Fruit fly (Drosophila melanogaster): Measurements from ENCODE around the gene CG12493.

The CG12493 gene

dm6 chr3L:4749126-4749525 is 4.4 kb downstream of the CG12493 start:
- no peak for TF ChIP-seq CG11294 (GFP tag; IDR thresholded peaks at IDR 0.05)
- TF ChIP-seq CG8319 (GFP tag; optimal IDR thresholded peaks at IDR 0.05): no peak
- TF ChIP-seq CG1621 (tag; optimal IDR thresholded peaks at IDR 0.05): peak; percentile 41
- TF ChIP-seq lz (GFP tag; optimal IDR thresholded peaks at IDR 0.05): peak; percentile 26
- TF ChIP-seq CG7368 (GFP tag; optimal IDR thresholded peaks at IDR 0.05): no peak
- peak; percentile 52 for TF ChIP-seq CG6808 (GFP tag; optimal IDR thresholded peaks at IDR 0.05)
- peak; percentile 38 for TF ChIP-seq Sox14 (GFP tag; optimal IDR thresholded peaks at IDR 0.05)
- TF ChIP-seq salr (GFP tag; optimal IDR thresholded peaks at IDR 0.05): peak; percentile 22 to 28
- TF ChIP-seq Eip78C (GFP tag): peak; percentile 87
- TF ChIP-seq Met (GFP tag; optimal IDR thresholded peaks at IDR 0.05): no peak
- peak; percentile 52 for TF ChIP-seq CG4318 (GFP tag; optimal IDR thresholded peaks at IDR 0.05)
- peak; percentile 35 for TF ChIP-seq pdm3 (GFP tag; optimal IDR thresholded peaks at IDR 0.05)
- peak; percentile 60; the same call in 2 of the 3 replicates for TF ChIP-seq eg (GFP tag; IDR thresholded peaks at IDR 0.05)
- no peak for TF ChIP-seq CG6854 (GFP tag; optimal IDR thresholded peaks at IDR 0.05)
- peak; percentile 47 for TF ChIP-seq dsx (GFP tag; optimal IDR thresholded peaks at IDR 0.05; ENCODE audit: poor library complexity, severe bottlenecking)
- TF ChIP-seq Hr38 (GFP tag; optimal IDR thresholded peaks at IDR 0.05): no peak
- TF ChIP-seq CG8119 (GFP tag; IDR thresholded peaks at IDR 0.05): peak; percentile 79
- TF ChIP-seq CG3032 (tag; optimal IDR thresholded peaks at IDR 0.05): peak; percentile 49
- no peak for TF ChIP-seq topi (GFP tag; optimal IDR thresholded peaks at IDR 0.05)
- peak; percentile 37 for TF ChIP-seq net (GFP tag; optimal IDR thresholded peaks at IDR 0.05)
- TF ChIP-seq CG8632 (GFP tag; optimal IDR thresholded peaks at IDR 0.05): peak; percentile 23
- TF ChIP-seq CG16779 (tag; optimal IDR thresholded peaks at IDR 0.05): no peak
- peak; percentile 47 for TF ChIP-seq Eip75B (GFP tag; optimal IDR thresholded peaks at IDR 0.05)
- TF ChIP-seq Hr39 (GFP tag; optimal IDR thresholded peaks at IDR 0.05): no peak
- TF ChIP-seq Ets21C (GFP tag; optimal IDR thresholded peaks at IDR 0.05): no peak
- TF ChIP-seq spab (GFP tag; optimal IDR thresholded peaks at IDR 0.05): peak; percentile 57
- TF ChIP-seq OdsH (GFP tag; optimal IDR thresholded peaks at IDR 0.05): peak; percentile 54
- TF ChIP-seq CG3919 (GFP tag; optimal IDR thresholded peaks at IDR 0.05): peak; percentile 54
- TF ChIP-seq CG32006 (GFP tag; optimal IDR thresholded peaks at IDR 0.05): peak; percentile 75
- peak; percentile 34 for TF ChIP-seq svp (GFP tag)
- no peak for TF ChIP-seq Blimp-1 (GFP tag; optimal IDR thresholded peaks at IDR 0.05)
- no peak for TF ChIP-seq CG9139 (GFP tag; optimal IDR thresholded peaks at IDR 0.05)
- TF ChIP-seq fd85E (GFP tag; optimal IDR thresholded peaks at IDR 0.05): no peak
- peak; percentile 67 for TF ChIP-seq Hr4 (GFP tag; optimal IDR thresholded peaks at IDR 0.05)
- peak; percentile 22 for TF ChIP-seq CG31627 (GFP tag; optimal IDR thresholded peaks at IDR 0.05)
- TF ChIP-seq Ets96B (tag; optimal IDR thresholded peaks at IDR 0.05): peak; percentile 69
- TF ChIP-seq CG10669 (GFP tag; optimal IDR thresholded peaks at IDR 0.05): peak; percentile 59
- no peak for TF ChIP-seq CG11902 (GFP tag; optimal IDR thresholded peaks at IDR 0.05)
- TF ChIP-seq acj6 (GFP tag; optimal IDR thresholded peaks at IDR 0.05): peak; percentile 51
- TF ChIP-seq cyc (GFP tag; optimal IDR thresholded peaks at IDR 0.05): peak; percentile 1
- TF ChIP-seq esn (GFP tag; optimal IDR thresholded peaks at IDR 0.05): peak; percentile 10
- peak; percentile 3 for TF ChIP-seq Lpt (GFP tag; optimal IDR thresholded peaks at IDR 0.05)
- peak; percentile 31 for TF ChIP-seq fd59A (GFP tag; optimal IDR thresholded peaks at IDR 0.05)
- peak; percentile 49 for TF ChIP-seq CG6276 (GFP tag; optimal IDR thresholded peaks at IDR 0.05)
- TF ChIP-seq Sox102F (GFP tag; optimal IDR thresholded peaks at IDR 0.05): no peak
- TF ChIP-seq Sox15 (GFP tag; optimal IDR thresholded peaks at IDR 0.05): no peak
- TF ChIP-seq achi (GFP tag; optimal IDR thresholded peaks at IDR 0.05): peak; percentile 60
- peak; percentile 76 for TF ChIP-seq CG15336 (GFP tag; IDR thresholded peaks at IDR 0.05)
- TF ChIP-seq CG11762 (GFP tag; optimal IDR thresholded peaks at IDR 0.05; ENCODE audit: insufficient read depth): peak; percentile 7
- peak; percentile 27; the same call in 1 of the 3 replicates for TF ChIP-seq CG6163 (GFP tag; IDR thresholded peaks at IDR 0.05)
- TF ChIP-seq CG6792 (GFP tag; optimal IDR thresholded peaks at IDR 0.05): peak; percentile 49
- TF ChIP-seq Gug (GFP tag; IDR thresholded peaks at IDR 0.05): no peak
